Fruit fly (Drosophila melanogaster) whole organism, embryonic: ENCODE results near the gene CG31525.

Source experiments
- BEAF-32 ChIP-seq: fragments of 200-800 bp; sonication (Bioruptor generic); optimal IDR thresholded peaks from 3 replicates; lab custom pipeline; 2017; ENCODE audit warnings: missing biosample characterization, missing genetic modification characterization, mild to moderate bottlenecking, moderate library complexity, missing genetic modification reagents
- CG10267 ChIP-seq: fragments of 200-800 bp; sonication (Bioruptor generic); optimal IDR thresholded peaks from 2 replicates; lab custom pipeline; 2018; ENCODE audit warnings: missing biosample characterization, mild to moderate bottlenecking, missing genetic modification characterization, moderate library complexity
- CG11723 ChIP-seq: fragments of 200-800 bp; sonication (Bioruptor generic); optimal IDR thresholded peaks from 2 replicates; lab custom pipeline; 2017; ENCODE audit warnings: missing biosample characterization, mild to moderate bottlenecking, missing genetic modification characterization
- CG12391 ChIP-seq: fragments of 200-800 bp; sonication (Bioruptor generic); optimal IDR thresholded peaks from 3 replicates; lab custom pipeline; 2018; ENCODE audit warnings: missing biosample characterization, mild to moderate bottlenecking, missing genetic modification characterization, moderate library complexity
- CG12659 ChIP-seq: fragments of 200-800 bp; sonication (Bioruptor generic); optimal IDR thresholded peaks from 3 replicates; lab custom pipeline; 2017; ENCODE audit warnings: mild to moderate bottlenecking, missing biosample characterization, missing genetic modification reagents, missing genetic modification characterization
- CG13424 ChIP-seq: fragments of 200-800 bp; sonication (Bioruptor generic); optimal IDR thresholded peaks from 2 replicates; lab custom pipeline; 2019; ENCODE audit warnings: missing biosample characterization, mild to moderate bottlenecking, missing genetic modification characterization, moderate library complexity
- CG13775 ChIP-seq: fragments of 200-800 bp; sonication (Bioruptor generic); optimal IDR thresholded peaks from 3 replicates; lab custom pipeline; 2017; ENCODE audit warnings: missing biosample characterization, mild to moderate bottlenecking, missing genetic modification characterization
- CG14710 ChIP-seq: fragments of 200-800 bp; sonication (Bioruptor generic); optimal IDR thresholded peaks from 3 replicates; lab custom pipeline; 2019; ENCODE audit warnings: missing biosample characterization, mild to moderate bottlenecking, missing genetic modification characterization, moderate library complexity
- CG17802 ChIP-seq: fragments of 200-800 bp; sonication (Bioruptor generic); optimal IDR thresholded peaks from 2 replicates; lab custom pipeline; 2018; ENCODE audit warnings: missing biosample characterization, mild to moderate bottlenecking, missing genetic modification characterization, moderate library complexity
- CG2116 ChIP-seq: fragments of 200-800 bp; sonication (Bioruptor generic); optimal IDR thresholded peaks from 3 replicates; lab custom pipeline; 2018; ENCODE audit warnings: missing biosample characterization, mild to moderate bottlenecking, missing genetic modification characterization
- CG2678 ChIP-seq: fragments of 200-800 bp; sonication (Bioruptor generic); optimal IDR thresholded peaks from 3 replicates; lab custom pipeline; 2019; ENCODE audit warnings: missing biosample characterization, mild to moderate bottlenecking, missing genetic modification characterization, moderate library complexity
- CG2712 ChIP-seq: fragments of 200-800 bp; optimal IDR thresholded peaks from 3 replicates; lab custom pipeline; 2019; ENCODE audit warnings: missing biosample characterization, mild to moderate bottlenecking, missing genetic modification characterization, moderate library complexity
- CG31441 ChIP-seq: fragments of 200-800 bp; sonication (Bioruptor generic); IDR thresholded peaks from 2 replicates; pipeline ENCODE4 v1.3.6; 2022; ENCODE audit warnings: missing biosample characterization, missing genetic modification characterization
- CG3995 ChIP-seq: fragments of 200-800 bp; sonication (Bioruptor generic); optimal IDR thresholded peaks from 3 replicates; lab custom pipeline; 2016; ENCODE audit warnings: missing biosample characterization, missing genetic modification characterization
- CG42726 ChIP-seq: fragments of 200-800 bp; sonication (Bioruptor generic); IDR thresholded peaks from 2 replicates; pipeline ENCODE4 v1.3.6; 2022; ENCODE audit warnings: missing biosample characterization, missing genetic modification characterization; ENCODE audit not compliant: partially characterized antibody
- CG4617 ChIP-seq: fragments of 200-800 bp; sonication (Bioruptor generic); optimal IDR thresholded peaks from 3 replicates; lab custom pipeline; 2016; ENCODE audit warnings: missing biosample characterization, missing genetic modification characterization, borderline replicate concordance
- CG7839 ChIP-seq: fragments of 200-800 bp; sonication (Bioruptor generic); optimal IDR thresholded peaks from 3 replicates; lab custom pipeline; 2018; ENCODE audit warnings: missing biosample characterization, mild to moderate bottlenecking, missing genetic modification characterization, moderate library complexity
- CG7963 ChIP-seq: fragments of 200-800 bp; sonication (Bioruptor generic); IDR thresholded peaks from 3 replicates; pipeline ENCODE4 v1.3.6; 2022; ENCODE audit warnings: missing biosample characterization, missing genetic modification characterization; ENCODE audit not compliant: partially characterized antibody
- CG8924 ChIP-seq: fragments of 200-800 bp; optimal IDR thresholded peaks from 3 replicates; lab custom pipeline; 2019; ENCODE audit warnings: missing biosample characterization, mild to moderate bottlenecking, missing genetic modification characterization, moderate library complexity
- CG9215 ChIP-seq: fragments of 200-800 bp; sonication (Bioruptor generic); IDR thresholded peaks from 2 replicates; pipeline ENCODE4 v1.3.6; 2022; ENCODE audit warnings: missing biosample characterization, missing genetic modification characterization
- CG9932 ChIP-seq: fragments of 200-800 bp; sonication (Bioruptor generic); IDR thresholded peaks from 2 replicates; pipeline ENCODE4 v1.3.6; 2022; ENCODE audit warnings: missing biosample characterization, missing genetic modification characterization
- Dip3 ChIP-seq: fragments of 200-800 bp; sonication (Bioruptor generic); optimal IDR thresholded peaks from 3 replicates; lab custom pipeline; 2016; ENCODE audit warnings: missing biosample characterization, missing genetic modification characterization
- Ets97D ChIP-seq: fragments of 200-800 bp; sonication (Bioruptor generic); optimal IDR thresholded peaks from 3 replicates; lab custom pipeline; 2016; ENCODE audit warnings: missing biosample characterization, missing genetic modification characterization
- HLH4C ChIP-seq: fragments of 200-800 bp; sonication (Bioruptor generic); IDR thresholded peaks from 3 replicates; pipeline ENCODE4 v1.3.6; 2022; ENCODE audit warnings: missing biosample characterization, missing genetic modification characterization; ENCODE audit not compliant: partially characterized antibody
- Hr78 ChIP-seq, 2 experiments: fragments of 200-800 bp in 1 of 2; fragments of >200 bp in 1 of 2; sonication (Bioruptor generic) in 1 of 2; optimal IDR thresholded peaks; 2 replicates each; lab custom pipeline; 2017 to 2019; ENCODE audit warnings: missing biosample characterization in 2 of 2, missing genetic modification characterization in 2 of 2, mild to moderate bottlenecking in 1 of 2, moderate library complexity in 1 of 2
- MBD-R2 ChIP-seq: fragments of 200-800 bp; sonication (Bioruptor generic); IDR thresholded peaks from 2 replicates; pipeline ENCODE4 v1.3.6; 2022; ENCODE audit warnings: missing biosample characterization, missing genetic modification characterization
- MESR4 ChIP-seq: fragments of 200-800 bp; sonication (Bioruptor generic); optimal IDR thresholded peaks from 2 replicates; lab custom pipeline; 2018; ENCODE audit warnings: missing biosample characterization, mild to moderate bottlenecking, missing genetic modification characterization, moderate library complexity
- NFAT ChIP-seq: fragments of 200-800 bp; sonication (Bioruptor generic); IDR thresholded peaks from 2 replicates; pipeline ENCODE4 v1.3.6; 2022; ENCODE audit warnings: missing biosample characterization, missing genetic modification characterization
- Nf-YC ChIP-seq: fragments of 200-800 bp; optimal IDR thresholded peaks from 3 replicates; lab custom pipeline; 2019; ENCODE audit warnings: missing biosample characterization, mild to moderate bottlenecking, missing genetic modification characterization, moderate library complexity
- Oli ChIP-seq: fragments of 200-800 bp; sonication (Bioruptor generic); optimal IDR thresholded peaks from 2 replicates; lab custom pipeline; 2018; ENCODE audit warnings: missing biosample characterization, mild to moderate bottlenecking, missing genetic modification characterization, moderate library complexity
- Ptx1 ChIP-seq: fragments of 200-800 bp; sonication (Bioruptor generic); IDR thresholded peaks from 2 replicates; pipeline ENCODE4 v1.3.6; 2022; ENCODE audit warnings: missing biosample characterization, missing genetic modification characterization
- Sry-β ChIP-seq: fragments of 200-800 bp; sonication (Bioruptor generic); optimal IDR thresholded peaks from 2 replicates; lab custom pipeline; 2018; ENCODE audit warnings: missing biosample characterization, mild to moderate bottlenecking, missing genetic modification characterization, moderate library complexity
- dmrt11E ChIP-seq: fragments of 200-800 bp; sonication (Bioruptor generic); optimal IDR thresholded peaks from 3 replicates; lab custom pipeline; 2018; ENCODE audit warnings: missing biosample characterization, mild to moderate bottlenecking, missing genetic modification characterization, moderate library complexity
- gem ChIP-seq: fragments of 200-800 bp; sonication (Bioruptor generic); optimal IDR thresholded peaks from 2 replicates; lab custom pipeline; 2019; ENCODE audit warnings: missing biosample characterization, mild to moderate bottlenecking, missing genetic modification characterization, moderate library complexity
- hbn ChIP-seq: fragments of 200-800 bp; sonication (Bioruptor generic); IDR thresholded peaks from 2 replicates; pipeline ENCODE4 v1.3.6; 2022; ENCODE audit warnings: missing biosample characterization, missing genetic modification characterization; ENCODE audit not compliant: partially characterized antibody
- klu ChIP-seq: fragments of 200-800 bp; sonication (Bioruptor generic); IDR thresholded peaks from 2 replicates; pipeline ENCODE4 v1.3.6; 2022; ENCODE audit warnings: missing biosample characterization, missing genetic modification characterization
- lilli ChIP-seq: fragments of 200-800 bp; sonication (Bioruptor generic); optimal IDR thresholded peaks from 3 replicates; lab custom pipeline; 2016; ENCODE audit warnings: missing biosample characterization, missing genetic modification characterization
- lmd ChIP-seq: fragments of 200-800 bp; sonication (Bioruptor generic); IDR thresholded peaks from 2 replicates; pipeline ENCODE4 v1.3.6; 2022; ENCODE audit warnings: missing biosample characterization, missing genetic modification characterization
- mam ChIP-seq: fragments of 200-800 bp; sonication (Bioruptor generic); optimal IDR thresholded peaks from 3 replicates; lab custom pipeline; 2016; ENCODE audit warnings: missing biosample characterization, missing genetic modification characterization
- pfk ChIP-seq: fragments of 200-800 bp; sonication (Bioruptor generic); optimal IDR thresholded peaks from 2 replicates; lab custom pipeline; 2018; ENCODE audit warnings: missing biosample characterization, mild to moderate bottlenecking, missing genetic modification characterization, moderate library complexity
- ranshi ChIP-seq: fragments of 200-800 bp; sonication (Bioruptor generic); IDR thresholded peaks from 2 replicates; pipeline ENCODE4 v1.3.6; 2022; ENCODE audit warnings: missing biosample characterization, missing genetic modification characterization
- row ChIP-seq: fragments of 200-800 bp; sonication (Bioruptor generic); IDR thresholded peaks from 3 replicates; pipeline ENCODE4 v1.3.6; 2022; ENCODE audit warnings: missing biosample characterization, missing genetic modification characterization
- slbo ChIP-seq: fragments of 200-800 bp; sonication (Bioruptor generic); IDR thresholded peaks from 2 replicates; pipeline ENCODE4 v1.3.6; 2022; ENCODE audit warnings: missing biosample characterization, missing genetic modification characterization
- ssp ChIP-seq: fragments of 200-800 bp; sonication (Bioruptor generic); IDR thresholded peaks from 2 replicates; pipeline ENCODE4 v1.3.6; 2022; ENCODE audit warnings: missing biosample characterization, missing genetic modification characterization
- tup ChIP-seq: fragments of 200-800 bp; sonication (Bioruptor generic); optimal IDR thresholded peaks from 2 replicates; lab custom pipeline; 2016; ENCODE audit warnings: missing biosample characterization, mild to moderate bottlenecking, missing genetic modification characterization, moderate library complexity
- unpg ChIP-seq: fragments of 200-800 bp; sonication (Bioruptor generic); optimal IDR thresholded peaks from 3 replicates; lab custom pipeline; 2018; ENCODE audit warnings: missing biosample characterization, mild to moderate bottlenecking, missing genetic modification characterization, moderate library complexity
- zfh2 ChIP-seq: fragments of 200-800 bp; sonication (Bioruptor generic); optimal IDR thresholded peaks from 2 replicates; lab custom pipeline; 2016; ENCODE audit warnings: missing biosample characterization, missing genetic modification characterization

The CG31525 gene

dm6 chr3R:4399810-4400496, 26.9 kb upstream of the CG31525 start (continued):
- no peak for TF ChIP-seq Ets97D (GFP tag; lab: Kevin White, UChicago)
- peak; percentile 4 for TF ChIP-seq Oli (tag; lab: Kevin White, UChicago)
- peak in 1 of 2 experiments; percentile 37 for TF ChIP-seq Hr78 (GFP tag; optimal IDR thresholded peaks at IDR 0.05; lab: Kevin White, UChicago)
- TF ChIP-seq klu: no peak
- peak; percentile 2 for TF ChIP-seq Nf-YC (tag; lab: Kevin White, UChicago)
- peak; percentile 14 for TF ChIP-seq Sry-β (GFP tag; lab: Kevin White, UChicago)
- TF ChIP-seq CG2116 (GFP tag; lab: Kevin White, UChicago): peak; percentile 57
- TF ChIP-seq MESR4 (GFP tag; lab: Kevin White, UChicago): peak; percentile 85
- TF ChIP-seq gem: peak; percentile 41
- peak; percentile 40 for TF ChIP-seq CG4617 (GFP tag; lab: Kevin White, UChicago)
- TF ChIP-seq CG7963 (GFP tag; lab: Robert Waterston, UW): no peak
- 0 out of 2 replicates have a peak, but pooled peaks have one; percentile 46 for TF ChIP-seq hbn (GFP tag; lab: Robert Waterston, UW)
- peak; percentile 63 for TF ChIP-seq CG13775 (GFP tag; lab: Kevin White, UChicago)
- TF ChIP-seq NFAT (GFP tag; lab: Robert Waterston, UW): peak; percentile 57; the same call in 1 of the 2 replicates
- TF ChIP-seq CG2712: peak; percentile 43
- TF ChIP-seq CG2678 (tag; lab: Kevin White, UChicago): peak; percentile 21
- TF ChIP-seq CG14710 (tag; lab: Kevin White, UChicago): peak; percentile 73
- TF ChIP-seq CG7839: peak; percentile 45
- TF ChIP-seq row (GFP tag; lab: Robert Waterston, UW): peak; percentile 87
- TF ChIP-seq ssp (GFP tag; lab: Robert Waterston, UW): peak; percentile 98
- 0 out of 2 replicates have a peak, but pooled peaks have one; percentile 44 for TF ChIP-seq CG42726
- TF ChIP-seq MBD-R2: peak; percentile 69
- no peak for TF ChIP-seq unpg (GFP tag; lab: Kevin White, UChicago)
- peak; percentile 85 for TF ChIP-seq CG11723
- peak; percentile 7 for TF ChIP-seq CG8924 (tag; lab: Kevin White, UChicago)
- peak; percentile 98 for TF ChIP-seq CG17802
- peak; percentile 55; the same call in 1 of the 2 replicates for TF ChIP-seq CG31441 (GFP tag; lab: Robert Waterston, UW)
- TF ChIP-seq Dip3 (GFP tag; lab: Kevin White, UChicago): peak; percentile 4
- peak; percentile 48 for TF ChIP-seq CG12391 (tag; lab: Kevin White, UChicago)
- TF ChIP-seq slbo (GFP tag; lab: Robert Waterston, UW): peak; percentile 61
- TF ChIP-seq lilli (GFP tag; lab: Kevin White, UChicago): peak; percentile 50
- peak; percentile 64 for TF ChIP-seq CG9932 (GFP tag; lab: Robert Waterston, UW)
- TF ChIP-seq ranshi (GFP tag; lab: Robert Waterston, UW): 0 out of 2 replicates have a peak, but pooled peaks have one; percentile 22
- TF ChIP-seq mam (GFP tag; lab: Kevin White, UChicago): peak; percentile 15
- TF ChIP-seq CG12659: peak; percentile 52
- TF ChIP-seq dmrt11E: peak; percentile 40
- TF ChIP-seq HLH4C (GFP tag; lab: Robert Waterston, UW): peak; percentile 49; the same call in 2 of the 3 replicates
- TF ChIP-seq Ptx1: 0 out of 2 replicates have a peak, but pooled peaks have one; percentile 21
- TF ChIP-seq tup (GFP tag; lab: Kevin White, UChicago): no peak
- TF ChIP-seq BEAF-32 (GFP tag; lab: Kevin White, UChicago): peak; percentile 55
- TF ChIP-seq pfk (GFP tag; lab: Kevin White, UChicago): peak; percentile 8
- TF ChIP-seq CG13424 (tag; lab: Kevin White, UChicago): peak; percentile 9
- TF ChIP-seq CG3995 (GFP tag; lab: Kevin White, UChicago): peak; percentile 15
- TF ChIP-seq CG9215: 0 out of 2 replicates have a peak, but pooled peaks have one; percentile 26
- TF ChIP-seq CG10267: peak; percentile 18
- peak; percentile 23; the same call in 1 of the 2 replicates for TF ChIP-seq lmd
- TF ChIP-seq zfh2 (GFP tag; lab: Kevin White, UChicago): peak; percentile 12
